Worm (Caenorhabditis elegans): Measurements from ENCODE around the gene str-89.

ce11 chrV:17664367-17664766, 4.3 kb upstream of the str-89 start:
- TF ChIP-seq ztf-11 (tag; optimal IDR thresholded peaks at IDR 0.05) (no peak), skn-1 (tag; optimal IDR thresholded peaks at IDR 0.05) (no peak), pqm-1 (tag; optimal IDR thresholded peaks at IDR 0.05) (no peak), nhr-237 (tag; optimal IDR thresholded peaks at IDR 0.05) (no peak), sup-37 (GFP tag; optimal IDR thresholded peaks at IDR 0.05) (no peak), tbx-2 (tag; optimal IDR thresholded peaks at IDR 0.05) (no peak), tlp-1 (tag; optimal IDR thresholded peaks at IDR 0.05) (no peak), hpl-2 (GFP tag; optimal IDR thresholded peaks at IDR 0.05) (no peak), snpc-4 (tag; optimal IDR thresholded peaks at IDR 0.05) (no peak), vab-15 (tag; optimal IDR thresholded peaks at IDR 0.05) (no peak), nhr-28 (tag; optimal IDR thresholded peaks at IDR 0.05) (no peak)

Measured in whole organism, L1 larva.